Fruit fly (Drosophila melanogaster) whole organism, prepupa: ENCODE data around the gene CG45061.

Source experiments
- Blimp-1 ChIP-seq: fragments of 200-800 bp; sonication (Bioruptor generic); optimal IDR thresholded peaks from 3 replicates; lab custom pipeline; 2017; ENCODE audit warnings: missing biosample characterization, missing genetic modification characterization, mild to moderate bottlenecking, moderate library complexity, missing genetic modification reagents
- CG10631 ChIP-seq: fragments of 200-800 bp; sonication (Bioruptor generic); optimal IDR thresholded peaks from 2 replicates; lab custom pipeline; 2016; ENCODE audit warnings: missing biosample characterization, missing genetic modification characterization
- CG10669 ChIP-seq: fragments of 200-800 bp; sonication (Bioruptor generic); optimal IDR thresholded peaks from 3 replicates; lab custom pipeline; 2018; ENCODE audit warnings: missing biosample characterization, mild to moderate bottlenecking, missing genetic modification characterization, moderate library complexity
- CG11294 ChIP-seq: fragments of 200-800 bp; sonication (Bioruptor generic); IDR thresholded peaks from 2 replicates; pipeline ENCODE4 v1.3.6; 2022; ENCODE audit warnings: missing biosample characterization, missing genetic modification characterization
- CG11762 ChIP-seq: fragments of 200-800 bp; sonication (Bioruptor generic); optimal IDR thresholded peaks from 3 replicates; lab custom pipeline; 2016; ENCODE audit warnings: missing biosample characterization, missing genetic modification characterization; ENCODE audit not compliant: insufficient read depth
- CG11902 ChIP-seq: fragments of 200-800 bp; sonication (Bioruptor generic); optimal IDR thresholded peaks from 3 replicates; lab custom pipeline; 2016; ENCODE audit warnings: missing biosample characterization, missing genetic modification characterization
- CG1621 ChIP-seq: fragments of 200-800 bp; sonication (Bioruptor generic); optimal IDR thresholded peaks from 3 replicates; lab custom pipeline; 2018; ENCODE audit warnings: missing biosample characterization, mild to moderate bottlenecking, missing genetic modification characterization
- CG3032 ChIP-seq: fragments of 200-800 bp; optimal IDR thresholded peaks from 2 replicates; lab custom pipeline; 2019; ENCODE audit warnings: missing biosample characterization, mild to moderate bottlenecking, missing genetic modification characterization, moderate library complexity
- CG32006 ChIP-seq: fragments of 200-800 bp; sonication (Bioruptor generic); optimal IDR thresholded peaks from 3 replicates; lab custom pipeline; 2017; ENCODE audit warnings: missing biosample characterization, mild to moderate bottlenecking, missing genetic modification characterization
- CG4318 ChIP-seq: fragments of 200-800 bp; sonication (Bioruptor generic); optimal IDR thresholded peaks from 3 replicates; lab custom pipeline; 2017; ENCODE audit warnings: missing biosample characterization, mild to moderate bottlenecking, missing genetic modification characterization
- CG6163 ChIP-seq: fragments of 200-800 bp; sonication (Bioruptor generic); IDR thresholded peaks from 3 replicates; pipeline ENCODE4 v1.3.6; 2022; ENCODE audit warnings: missing biosample characterization, missing genetic modification characterization
- CG6276 ChIP-seq: fragments of 200-800 bp; sonication (Bioruptor generic); optimal IDR thresholded peaks from 2 replicates; lab custom pipeline; 2017; ENCODE audit warnings: missing biosample characterization, mild to moderate bottlenecking, missing genetic modification characterization
- CG7368 ChIP-seq: fragments of 200-800 bp; sonication (Bioruptor generic); optimal IDR thresholded peaks from 3 replicates; lab custom pipeline; 2016; ENCODE audit warnings: missing biosample characterization, missing genetic modification characterization
- CG8319 ChIP-seq: fragments of 200-800 bp; sonication (Bioruptor generic); optimal IDR thresholded peaks from 3 replicates; lab custom pipeline; 2016; ENCODE audit warnings: missing biosample characterization, missing genetic modification characterization
- CG8632 ChIP-seq: fragments of 200-800 bp; sonication (Bioruptor generic); optimal IDR thresholded peaks from 3 replicates; lab custom pipeline; 2016; ENCODE audit warnings: missing biosample characterization, missing genetic modification characterization
- CG9139 ChIP-seq: fragments of 200-800 bp; sonication (Bioruptor generic); optimal IDR thresholded peaks from 3 replicates; lab custom pipeline; 2017; ENCODE audit warnings: missing biosample characterization, mild to moderate bottlenecking, missing genetic modification characterization
- Eip75B ChIP-seq: fragments of 200-800 bp; sonication (Bioruptor generic); optimal IDR thresholded peaks from 3 replicates; lab custom pipeline; 2016; ENCODE audit warnings: missing biosample characterization, missing genetic modification characterization
- Eip78C ChIP-seq: fragments of 200-800 bp; sonication (Bioruptor generic); peaks from one replicate; lab custom pipeline; 2016; ENCODE audit warnings: missing biosample characterization, missing genetic modification characterization
- Eip93F ChIP-seq: fragments of 200-800 bp; sonication (Bioruptor generic); optimal IDR thresholded peaks from 2 replicates; lab custom pipeline; 2016; ENCODE audit warnings: missing biosample characterization, mild to moderate bottlenecking, missing genetic modification characterization
- Ets21C ChIP-seq: fragments of 200-800 bp; sonication (Bioruptor generic); optimal IDR thresholded peaks from 3 replicates; lab custom pipeline; 2016; ENCODE audit warnings: missing biosample characterization, missing genetic modification characterization
- Ets96B ChIP-seq: fragments of 200-800 bp; optimal IDR thresholded peaks from 2 replicates; lab custom pipeline; 2019; ENCODE audit warnings: missing biosample characterization, mild to moderate bottlenecking, missing genetic modification characterization, moderate library complexity
- Gug ChIP-seq: fragments of 200-800 bp; sonication (Bioruptor generic); IDR thresholded peaks from 2 replicates; pipeline ENCODE4 v1.3.6; 2022; ENCODE audit warnings: missing biosample characterization, missing genetic modification characterization
- Hr38 ChIP-seq: sonication (Bioruptor generic); optimal IDR thresholded peaks from 2 replicates; lab custom pipeline; 2016; ENCODE audit warnings: missing biosample characterization, missing genetic modification characterization
- Met ChIP-seq: fragments of 200-800 bp; sonication (Bioruptor generic); optimal IDR thresholded peaks from 3 replicates; lab custom pipeline; 2016; ENCODE audit warnings: missing biosample characterization, missing genetic modification characterization
- OdsH ChIP-seq: fragments of 200-800 bp; sonication (Bioruptor generic); optimal IDR thresholded peaks from 3 replicates; lab custom pipeline; 2016; ENCODE audit warnings: missing biosample characterization, missing genetic modification characterization
- Smox ChIP-seq: fragments of 200-800 bp; sonication (Bioruptor generic); optimal IDR thresholded peaks from 3 replicates; lab custom pipeline; 2016; ENCODE audit warnings: missing biosample characterization, missing genetic modification characterization
- Sox102F ChIP-seq: fragments of 200-800 bp; sonication (Bioruptor generic); optimal IDR thresholded peaks from 2 replicates; lab custom pipeline; 2016; ENCODE audit warnings: missing biosample characterization, mild to moderate bottlenecking, missing genetic modification characterization
- Sox15 ChIP-seq: fragments of 200-800 bp; sonication (Bioruptor generic); optimal IDR thresholded peaks from 3 replicates; lab custom pipeline; 2016; ENCODE audit warnings: missing biosample characterization, missing genetic modification characterization
- achi ChIP-seq: fragments of 200-800 bp; sonication (Bioruptor generic); optimal IDR thresholded peaks from 3 replicates; lab custom pipeline; 2016; ENCODE audit warnings: missing biosample characterization, missing genetic modification characterization
- acj6 ChIP-seq: fragments of 200-800 bp; sonication (Bioruptor generic); optimal IDR thresholded peaks from 3 replicates; lab custom pipeline; 2016; ENCODE audit warnings: missing biosample characterization, missing genetic modification characterization
- dac ChIP-seq: fragments of 200-800 bp; sonication (Bioruptor generic); optimal IDR thresholded peaks from 2 replicates; lab custom pipeline; 2017; ENCODE audit warnings: missing biosample characterization, mild to moderate bottlenecking, missing genetic modification characterization
- eg ChIP-seq: fragments of 200-800 bp; sonication (Bioruptor generic); IDR thresholded peaks from 3 replicates; pipeline ENCODE4 v1.3.6; 2022; ENCODE audit warnings: missing biosample characterization, missing genetic modification characterization
- esn ChIP-seq: fragments of 200-800 bp; sonication (Bioruptor generic); optimal IDR thresholded peaks from 2 replicates; lab custom pipeline; 2016; ENCODE audit warnings: missing biosample characterization, mild to moderate bottlenecking, missing genetic modification characterization, moderate library complexity
- fd59A ChIP-seq: fragments of 200-800 bp; sonication (Bioruptor generic); optimal IDR thresholded peaks from 2 replicates; lab custom pipeline; 2017; ENCODE audit warnings: missing biosample characterization, mild to moderate bottlenecking, missing genetic modification characterization, missing genetic modification reagents
- fd85E ChIP-seq: fragments of 200-800 bp; sonication (Bioruptor generic); optimal IDR thresholded peaks from 3 replicates; lab custom pipeline; 2016; ENCODE audit warnings: missing biosample characterization, missing genetic modification characterization
- fkh ChIP-seq: fragments of 200-800 bp; sonication (Bioruptor generic); optimal IDR thresholded peaks from 3 replicates; lab custom pipeline; 2017; ENCODE audit warnings: missing biosample characterization, mild to moderate bottlenecking, missing genetic modification characterization, moderate library complexity
- lz ChIP-seq: fragments of 200-800 bp; sonication (Bioruptor generic); optimal IDR thresholded peaks from 3 replicates; lab custom pipeline; 2016; ENCODE audit warnings: missing biosample characterization, missing genetic modification characterization
- net ChIP-seq: fragments of 200-800 bp; sonication (Bioruptor generic); optimal IDR thresholded peaks from 3 replicates; lab custom pipeline; 2016; ENCODE audit warnings: missing biosample characterization, missing genetic modification characterization
- pdm3 ChIP-seq: fragments of 200-800 bp; sonication (Bioruptor generic); optimal IDR thresholded peaks from 3 replicates; lab custom pipeline; 2016; ENCODE audit warnings: missing biosample characterization, missing genetic modification characterization
- salr ChIP-seq, 2 experiments: fragments of 200-800 bp; sonication (Bioruptor generic); optimal IDR thresholded peaks; 3 replicates each; lab custom pipeline; 2016 to 2018; ENCODE audit warnings: missing biosample characterization in 2 of 2, missing genetic modification characterization in 2 of 2, mild to moderate bottlenecking in 1 of 2
- ss ChIP-seq, 2 experiments: fragments of 200-800 bp; sonication (Bioruptor generic); optimal IDR thresholded peaks; 2 replicates in 1 of 2; 3 replicates in 1 of 2; lab custom pipeline; 2017 to 2018; ENCODE audit warnings: mild to moderate bottlenecking in 2 of 2, missing biosample characterization in 2 of 2, missing genetic modification characterization in 2 of 2, moderate library complexity in 1 of 2
- svp ChIP-seq: fragments of 200-800 bp; sonication (Bioruptor generic); peaks from one replicate; lab custom pipeline; 2016; ENCODE audit warnings: missing biosample characterization, missing genetic modification characterization
- topi ChIP-seq: fragments of 200-800 bp; sonication (Bioruptor generic); optimal IDR thresholded peaks from 3 replicates; lab custom pipeline; 2016; ENCODE audit warnings: missing biosample characterization, missing genetic modification characterization

The CG45061 gene

DNA sequence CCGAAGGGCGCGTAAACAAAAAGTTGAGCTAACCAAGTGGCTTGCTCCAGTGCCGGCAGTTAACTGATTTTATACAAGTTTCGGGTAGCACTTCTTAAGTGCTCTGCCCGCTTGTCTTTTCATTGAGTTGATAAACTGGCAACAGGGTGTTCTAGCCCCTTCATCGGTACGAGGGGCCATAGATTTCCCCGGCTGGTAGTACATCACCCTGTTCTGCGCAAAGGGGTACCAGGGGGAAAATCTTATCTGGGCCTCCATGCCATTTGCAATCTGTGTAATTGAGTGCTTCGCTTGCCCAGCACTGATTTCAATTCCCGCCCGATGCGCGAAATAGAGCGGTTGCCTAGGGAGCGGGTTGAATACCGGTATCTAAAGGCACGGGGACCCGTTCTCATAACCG is at the start of gene CG45061:
Gene CG45061, minus strand, starts transcription at position 71 of the 400 bp plus-strand sequence.
- TF ChIP-seq eg (GFP tag; lab: Robert Waterston, UW): 0 out of 3 replicates have a peak, but pooled peaks have one; percentile 15
- TF ChIP-seq fkh (GFP tag; lab: Kevin White, UChicago): no peak
- no peak for TF ChIP-seq acj6 (GFP tag; lab: Kevin White, UChicago)
- no peak for TF ChIP-seq CG1621 (tag; lab: Kevin White, UChicago)
- no peak for TF ChIP-seq CG32006 (GFP tag; lab: Kevin White, UChicago)
- TF ChIP-seq svp: peak; percentile 35
- TF ChIP-seq pdm3: no peak

DNA sequence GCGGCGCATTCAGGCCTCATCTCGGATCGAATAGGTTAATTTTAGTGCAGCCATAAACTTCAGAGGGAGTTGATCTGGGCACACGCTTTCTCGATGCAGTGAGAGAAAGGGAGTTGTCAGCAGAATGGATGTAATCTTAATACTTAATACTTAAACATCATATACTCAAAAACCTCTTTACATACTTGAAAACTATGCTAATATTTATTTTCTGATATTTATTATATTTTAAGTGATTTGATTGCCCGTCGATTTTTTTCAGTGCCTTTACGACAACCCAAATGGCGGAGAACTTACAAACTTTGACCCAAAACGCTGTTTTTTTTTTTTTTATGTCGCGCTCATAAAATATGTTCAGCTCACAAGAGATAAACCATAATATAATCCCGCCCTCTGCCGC is 40.2 kb upstream of the CG45061 start:
- no peak for TF ChIP-seq Sox15 (GFP tag; lab: Kevin White, UChicago)
- TF ChIP-seq lz (GFP tag; lab: Kevin White, UChicago): no peak
- TF ChIP-seq salr (GFP tag; optimal IDR thresholded peaks at IDR 0.05; lab: Kevin White, UChicago): no peak
- TF ChIP-seq svp: no peak
- no peak for TF ChIP-seq CG11762 (GFP tag; lab: Kevin White, UChicago)
- no peak for TF ChIP-seq Blimp-1 (GFP tag; lab: Kevin White, UChicago)
- no peak for TF ChIP-seq CG4318
- no peak for TF ChIP-seq achi
- no peak for TF ChIP-seq esn
- no peak for TF ChIP-seq CG9139 (GFP tag; lab: Kevin White, UChicago)
- TF ChIP-seq CG8632 (GFP tag; lab: Kevin White, UChicago): no peak
- no peak for TF ChIP-seq acj6 (GFP tag; lab: Kevin White, UChicago)

DNA sequence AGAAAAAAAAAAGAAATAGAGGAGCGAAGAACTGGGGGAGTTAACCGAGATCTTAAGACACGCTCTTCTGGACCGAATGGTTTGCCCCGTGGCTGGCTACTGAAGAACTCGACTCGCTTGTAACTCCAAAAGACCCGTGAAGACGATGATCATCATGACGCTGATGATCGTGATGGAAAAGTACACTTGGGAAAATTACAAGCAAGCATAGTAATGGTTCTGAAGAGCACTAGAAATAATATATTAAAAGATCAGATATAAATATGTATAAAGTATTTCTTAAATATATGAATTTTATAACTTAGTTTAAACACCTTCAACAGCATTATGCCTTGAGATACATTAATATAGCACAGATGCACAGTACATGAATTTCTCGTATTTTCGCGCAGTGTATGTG is 39.5 kb upstream of the CG45061 start, which contains the start of gene CG1986:
Gene CG1986, minus strand, starts transcription at position 101 of the 400 bp plus-strand sequence.
- TF ChIP-seq Eip78C (no peak), Eip75B (GFP tag; lab: Kevin White, UChicago) (no peak), ss (GFP tag; optimal IDR thresholded peaks at IDR 0.05; lab: Kevin White, UChicago) (no peak), CG11294 (GFP tag; lab: Robert Waterston, UW) (no peak), topi (GFP tag; lab: Kevin White, UChicago) (no peak), Hr38 (GFP tag; lab: Kevin White, UChicago) (no peak), CG4318 (no peak), fd85E (GFP tag; lab: Kevin White, UChicago) (no peak), eg (GFP tag; lab: Robert Waterston, UW) (no peak), CG10669 (no peak), dac (GFP tag; lab: Kevin White, UChicago) (no peak), CG10631 (GFP tag; lab: Kevin White, UChicago) (no peak), CG7368 (GFP tag; lab: Kevin White, UChicago) (no peak), fd59A (no peak), Ets96B (tag; lab: Kevin White, UChicago) (no peak)

DNA sequence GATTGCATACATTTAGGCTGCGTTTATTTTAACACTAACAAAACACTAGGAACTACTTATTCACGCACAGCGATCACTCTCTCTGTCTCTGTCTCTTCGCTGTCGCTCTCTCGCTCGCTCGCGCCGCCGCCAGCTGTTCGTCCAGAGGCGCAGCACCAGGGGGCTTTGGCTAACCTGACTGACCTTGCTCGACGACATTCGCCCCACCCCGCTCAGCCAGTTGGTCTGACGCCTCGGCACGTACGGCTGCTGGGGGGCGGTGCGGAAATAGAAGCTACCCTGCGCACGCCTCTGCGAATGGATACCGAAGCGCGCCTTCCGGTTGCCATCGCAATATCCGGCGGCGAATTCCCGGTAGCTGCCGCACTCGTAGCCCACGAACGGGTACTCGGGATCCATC is 37.9 kb upstream of the CG45061 start:
- peak; percentile 39 for TF ChIP-seq Eip78C
- TF ChIP-seq net (GFP tag; lab: Kevin White, UChicago): no peak
- TF ChIP-seq CG8319 (GFP tag; lab: Kevin White, UChicago): no peak
- TF ChIP-seq Met: no peak
- no peak for TF ChIP-seq Eip93F (GFP tag; lab: Kevin White, UChicago)
- TF ChIP-seq, all 60 proteins: peak for 1

DNA sequence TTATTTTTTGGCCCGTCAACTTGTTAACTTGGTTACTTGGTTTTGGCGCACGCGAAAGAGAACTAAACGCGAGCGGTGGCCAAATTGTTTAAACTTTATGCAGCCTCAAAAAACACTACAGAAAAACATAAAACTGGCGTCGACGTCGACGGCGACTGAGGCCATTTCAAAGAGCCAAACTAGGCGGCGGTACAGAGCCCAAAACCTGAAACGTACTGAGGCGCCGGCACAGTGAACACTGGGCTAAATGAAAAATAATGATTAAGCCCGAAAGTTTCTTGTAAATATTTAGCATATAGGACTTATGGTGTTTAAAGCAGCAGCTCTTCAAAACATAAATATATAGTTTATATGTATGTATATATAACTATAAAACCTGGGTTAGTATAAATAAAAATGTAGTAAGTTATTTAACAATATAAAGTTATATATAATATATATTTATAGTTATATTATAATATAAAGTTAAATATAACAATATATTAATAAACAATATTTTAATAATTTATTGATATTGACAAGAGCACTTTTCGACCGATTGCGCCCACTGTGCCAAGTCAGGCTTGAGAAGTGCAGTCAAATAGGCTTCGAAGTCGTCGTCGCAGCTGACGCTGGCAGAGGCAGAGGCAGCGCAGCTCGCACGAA is 28.2 kb upstream of the CG45061 start, which contains the start of gene CG15249:
Gene CG15249, minus strand, starts transcription at position 51 of the 645 bp plus-strand sequence.
- TF ChIP-seq Sox102F (GFP tag; lab: Kevin White, UChicago) (no peak), CG11902 (GFP tag; lab: Kevin White, UChicago) (no peak), fd59A (no peak), CG3032 (tag; lab: Kevin White, UChicago) (peak; percentile 56), Ets21C (GFP tag; lab: Kevin White, UChicago) (no peak), Smox (GFP tag; lab: Kevin White, UChicago) (no peak), svp (peak; percentile 11), lz (GFP tag; lab: Kevin White, UChicago) (no peak), CG9139 (GFP tag; lab: Kevin White, UChicago) (peak; percentile 26), CG6276 (GFP tag; lab: Kevin White, UChicago) (peak; percentile 82), OdsH (GFP tag; lab: Kevin White, UChicago) (peak; percentile 36), Ets96B (tag; lab: Kevin White, UChicago) (peak; percentile 54), CG8632 (GFP tag; lab: Kevin White, UChicago) (peak; percentile 63), salr (GFP tag; optimal IDR thresholded peaks at IDR 0.05; lab: Kevin White, UChicago) (peak in 1 of 2 experiments; percentile 50), Gug (GFP tag; lab: Robert Waterston, UW) (no peak), CG6163 (0 out of 3 replicates have a peak, but pooled peaks have one; percentile 27), esn (no peak)
